Fruit fly (Drosophila melanogaster): ENCODE measurements around the gene Snmp1.
A peak's percentile ranks its signal among the peaks of the same experiment; 100 is the strongest.

Gene Snmp1

DNA sequence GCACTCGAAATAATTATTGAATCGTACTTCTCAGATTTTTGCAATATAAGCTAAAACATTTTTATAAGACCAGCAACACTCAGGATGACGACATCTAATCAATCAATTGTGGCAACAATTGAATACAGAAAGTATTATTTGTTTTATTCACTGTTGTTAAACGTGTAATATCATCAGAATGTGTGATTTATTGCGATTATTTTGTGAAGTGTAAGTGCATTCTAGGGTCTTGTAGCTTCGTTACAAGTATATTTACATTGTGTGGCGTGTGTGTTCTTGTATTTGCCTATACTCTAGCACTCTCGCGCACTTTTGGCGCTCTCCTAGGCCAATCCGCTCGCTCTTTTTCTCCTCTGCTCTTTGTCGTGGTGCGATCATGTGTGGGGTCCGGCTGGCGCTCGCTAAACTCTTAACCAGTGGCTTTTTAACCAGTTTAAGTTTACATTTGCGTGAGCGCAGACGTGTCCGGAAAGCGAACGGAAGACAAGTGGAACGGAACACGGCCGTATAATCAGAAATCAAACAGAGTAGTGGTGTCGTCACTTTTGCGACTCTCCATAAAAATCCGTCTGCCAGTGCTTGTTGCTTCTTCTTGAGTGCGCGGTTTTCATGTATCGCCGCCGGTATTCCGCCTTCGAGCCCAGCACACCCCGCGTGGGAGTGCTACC lies 36.6 kb upstream of the Snmp1 start (continued):
- TF ChIP-seq CG11696 (GFP tag; IDR thresholded peaks at IDR 0.05) = 0 out of 2 replicates have a peak, but pooled peaks have one; percentile 39
- peak; percentile 24; the same call in 1 of the 2 replicates for TF ChIP-seq sim (GFP tag; IDR thresholded peaks at IDR 0.05)
- no peak for TF ChIP-seq ham (GFP tag; IDR thresholded peaks at IDR 0.05)
- TF ChIP-seq jumu (GFP tag; optimal IDR thresholded peaks at IDR 0.05) = peak; percentile 85
- TF ChIP-seq insv (GFP tag; optimal IDR thresholded peaks at IDR 0.05) = no peak
- TF ChIP-seq CG2875 (GFP tag; optimal IDR thresholded peaks at IDR 0.05) = peak; percentile 78
- TF ChIP-seq usp (GFP tag; optimal IDR thresholded peaks at IDR 0.05) = no peak
- TF ChIP-seq Hsf (GFP tag; optimal IDR thresholded peaks at IDR 0.05) = peak; percentile 89
- peak; percentile 44; the same call in 1 of the 3 replicates for TF ChIP-seq Optix (GFP tag; IDR thresholded peaks at IDR 0.05)
- peak; percentile 60 for TF ChIP-seq CG12942 (GFP tag; optimal IDR thresholded peaks at IDR 0.05)
- TF ChIP-seq kah (GFP tag; optimal IDR thresholded peaks at IDR 0.05) = peak; percentile 39
- peak; percentile 41 for TF ChIP-seq maf-S (GFP tag; optimal IDR thresholded peaks at IDR 0.05)
- TF ChIP-seq CG12236 (GFP tag; optimal IDR thresholded peaks at IDR 0.05) = peak; percentile 70
- peak; percentile 96 for TF ChIP-seq Ets65A (GFP tag)
- TF ChIP-seq BEAF-32 (GFP tag; optimal IDR thresholded peaks at IDR 0.05) = no peak
- peak; percentile 95 for TF ChIP-seq CG1603 (tag; optimal IDR thresholded peaks at IDR 0.05)
- peak; percentile 88 for TF ChIP-seq trem (tag; optimal IDR thresholded peaks at IDR 0.05)
- peak; percentile 78 for TF ChIP-seq sisA (GFP tag; IDR thresholded peaks at IDR 0.05)
- peak; percentile 84 for TF ChIP-seq salm (tag; optimal IDR thresholded peaks at IDR 0.05)
- no peak for TF ChIP-seq dan (GFP tag; IDR thresholded peaks at IDR 0.05)
- TF ChIP-seq Bgb (GFP tag; IDR thresholded peaks at IDR 0.05; ENCODE audit: partially characterized antibody) = peak; percentile 58; the same call in 1 of the 2 replicates
- TF ChIP-seq Kr (GFP tag; optimal IDR thresholded peaks at IDR 0.05) = no peak
- TF ChIP-seq Nf-YA (GFP tag; IDR thresholded peaks at IDR 0.05) = peak; percentile 70; the same call in 1 of the 2 replicates
- TF ChIP-seq hbn (GFP tag; IDR thresholded peaks at IDR 0.05; ENCODE audit: partially characterized antibody) = no peak
- peak; percentile 47; the same call in 1 of the 2 replicates for TF ChIP-seq crol (GFP tag; IDR thresholded peaks at IDR 0.05)
- TF ChIP-seq az2 (GFP tag; optimal IDR thresholded peaks at IDR 0.05) = peak; percentile 91
- no peak for TF ChIP-seq ato (GFP tag; IDR thresholded peaks at IDR 0.05; ENCODE audit: partially characterized antibody)
- TF ChIP-seq unc-4 (GFP tag; IDR thresholded peaks at IDR 0.05; ENCODE audit: partially characterized antibody) = peak; percentile 43; the same call in 1 of the 2 replicates
- peak; percentile 71 for TF ChIP-seq CG8359 (GFP tag; optimal IDR thresholded peaks at IDR 0.05; ENCODE audit: borderline replicate concordance)
- peak; percentile 55 for TF ChIP-seq CG5180 (GFP tag; optimal IDR thresholded peaks at IDR 0.05)
- no peak for TF ChIP-seq CG7271 (tag; optimal IDR thresholded peaks at IDR 0.05)
- peak; percentile 52 for TF ChIP-seq CG7372 (GFP tag; IDR thresholded peaks at IDR 0.05)
- TF ChIP-seq fru (optimal IDR thresholded peaks at IDR 0.05) = no peak
- TF ChIP-seq MTF-1 (GFP tag; optimal IDR thresholded peaks at IDR 0.05; ENCODE audit: borderline replicate concordance) = no peak
- peak; percentile 24 for TF ChIP-seq cg (GFP tag; optimal IDR thresholded peaks at IDR 0.05)
- TF ChIP-seq CG16815 (GFP tag; optimal IDR thresholded peaks at IDR 0.05) = peak; percentile 51
- no peak for TF ChIP-seq Elba2 (GFP tag; optimal IDR thresholded peaks at IDR 0.05)
- TF ChIP-seq Mes4 (GFP tag; optimal IDR thresholded peaks at IDR 0.05) = peak; percentile 75
- TF ChIP-seq ab (GFP tag; optimal IDR thresholded peaks at IDR 0.05) = peak; percentile 52
- TF ChIP-seq CG11085 (GFP tag; IDR thresholded peaks at IDR 0.05) = no peak; the same call in 1 of the 2 replicates
- no peak for TF ChIP-seq C15 (GFP tag; IDR thresholded peaks at IDR 0.05)
- TF ChIP-seq zen2 (GFP tag; IDR thresholded peaks at IDR 0.05; ENCODE audit: partially characterized antibody) = peak; percentile 60; the same call in 2 of the 3 replicates
- TF ChIP-seq Hr39 (optimal IDR thresholded peaks at IDR 0.05) = no peak
- TF ChIP-seq Ada2b (GFP tag; IDR thresholded peaks at IDR 0.05) = peak; percentile 85
- TF ChIP-seq CG2120 (GFP tag; optimal IDR thresholded peaks at IDR 0.05) = peak; percentile 59
- peak; percentile 53 for TF ChIP-seq ERR (GFP tag; optimal IDR thresholded peaks at IDR 0.05)
